Fruit fly (Drosophila melanogaster) whole organism, embryonic: ENCODE data around the gene CG31999.

Experiments
- Atf3 ChIP-seq: fragments of 200-800 bp; sonication (Bioruptor generic); optimal IDR thresholded peaks from 3 replicates; lab custom pipeline; 2016; ENCODE audit warnings: missing biosample characterization, missing genetic modification characterization
- Atf6 ChIP-seq: fragments of 200-800 bp; sonication (Bioruptor generic); IDR thresholded peaks from 2 replicates; pipeline ENCODE4 v1.3.6; 2022; ENCODE audit warnings: missing biosample characterization, missing genetic modification characterization
- C15 ChIP-seq: fragments of 200-800 bp; sonication (Bioruptor generic); IDR thresholded peaks from 3 replicates; pipeline ENCODE4 v1.3.6; 2022; ENCODE audit warnings: missing biosample characterization, missing genetic modification characterization
- CG10209 ChIP-seq: fragments of 200-800 bp; sonication (Bioruptor generic); optimal IDR thresholded peaks from 3 replicates; lab custom pipeline; 2017; ENCODE audit warnings: missing biosample characterization, mild to moderate bottlenecking, missing genetic modification characterization, missing genetic modification reagents
- CG11723 ChIP-seq: fragments of 200-800 bp; sonication (Bioruptor generic); optimal IDR thresholded peaks from 2 replicates; lab custom pipeline; 2017; ENCODE audit warnings: missing biosample characterization, mild to moderate bottlenecking, missing genetic modification characterization
- CG1603 ChIP-seq: fragments of 200-800 bp; sonication (Bioruptor generic); optimal IDR thresholded peaks from 2 replicates; lab custom pipeline; 2019; ENCODE audit warnings: missing biosample characterization, mild to moderate bottlenecking, missing genetic modification characterization, moderate library complexity
- CG1647 ChIP-seq: fragments of 200-800 bp; sonication (Bioruptor generic); optimal IDR thresholded peaks from 3 replicates; lab custom pipeline; 2016; ENCODE audit warnings: missing biosample characterization, missing genetic modification characterization
- CG17802 ChIP-seq: fragments of 200-800 bp; sonication (Bioruptor generic); optimal IDR thresholded peaks from 2 replicates; lab custom pipeline; 2018; ENCODE audit warnings: missing biosample characterization, mild to moderate bottlenecking, missing genetic modification characterization, moderate library complexity
- CG1832 ChIP-seq: fragments of 200-800 bp; sonication (Bioruptor generic); optimal IDR thresholded peaks from 2 replicates; lab custom pipeline; 2017; ENCODE audit warnings: missing biosample characterization, mild to moderate bottlenecking, missing genetic modification characterization, inconsistent platforms
- CG2116 ChIP-seq: fragments of 200-800 bp; sonication (Bioruptor generic); optimal IDR thresholded peaks from 3 replicates; lab custom pipeline; 2018; ENCODE audit warnings: missing biosample characterization, mild to moderate bottlenecking, missing genetic modification characterization
- CG2129 ChIP-seq: fragments of 200-800 bp; sonication (Bioruptor generic); IDR thresholded peaks from 2 replicates; pipeline ENCODE4 v1.3.6; 2022; ENCODE audit warnings: missing biosample characterization, missing genetic modification characterization; ENCODE audit not compliant: partially characterized antibody
- CG2712 ChIP-seq: fragments of 200-800 bp; optimal IDR thresholded peaks from 3 replicates; lab custom pipeline; 2019; ENCODE audit warnings: missing biosample characterization, mild to moderate bottlenecking, missing genetic modification characterization, moderate library complexity
- CG30020 ChIP-seq: fragments of 200-800 bp; optimal IDR thresholded peaks from 2 replicates; lab custom pipeline; 2019; ENCODE audit warnings: missing biosample characterization, mild to moderate bottlenecking, missing genetic modification characterization, moderate library complexity
- CG3726 ChIP-seq: fragments of 200-800 bp; sonication (Bioruptor generic); IDR thresholded peaks from 3 replicates; pipeline ENCODE4, ENCODE4 v1.3.6; 2022; ENCODE audit warnings: missing biosample characterization, missing genetic modification characterization
- CG3995 ChIP-seq: fragments of 200-800 bp; sonication (Bioruptor generic); optimal IDR thresholded peaks from 3 replicates; lab custom pipeline; 2016; ENCODE audit warnings: missing biosample characterization, missing genetic modification characterization
- CG4282 ChIP-seq: fragments of 200-800 bp; sonication (Bioruptor generic); optimal IDR thresholded peaks from 2 replicates; lab custom pipeline; 2016; ENCODE audit warnings: missing biosample characterization, missing genetic modification characterization
- CG8388 ChIP-seq: fragments of 200-800 bp; sonication (Bioruptor generic); optimal IDR thresholded peaks from 2 replicates; lab custom pipeline; 2019; ENCODE audit warnings: missing biosample characterization, mild to moderate bottlenecking, missing genetic modification characterization, moderate library complexity
- CG9437 ChIP-seq: fragments of 200-800 bp; sonication (Bioruptor generic); optimal IDR thresholded peaks from 2 replicates; lab custom pipeline; 2018; ENCODE audit warnings: missing biosample characterization, mild to moderate bottlenecking, missing genetic modification characterization
- D ChIP-seq, 2 experiments: fragments of 200-800 bp in 1 of 2; fragments of >200 bp in 1 of 2; sonication (Bioruptor generic) in 1 of 2; optimal IDR thresholded peaks; 2 replicates in 1 of 2; 3 replicates in 1 of 2; lab custom pipeline; 2017; ENCODE audit warnings: mild to moderate bottlenecking in 1 of 2, missing biosample characterization in 1 of 2, missing genetic modification characterization in 1 of 2, missing genetic modification reagents in 1 of 2
- Ets65A ChIP-seq: fragments of 200-800 bp; sonication (Bioruptor generic); peaks from one replicate; lab custom pipeline; 2016; ENCODE audit warnings: missing biosample characterization, missing genetic modification characterization
- HmgZ ChIP-seq: fragments of 200-800 bp; sonication (Bioruptor generic); optimal IDR thresholded peaks from 2 replicates; lab custom pipeline; 2018; ENCODE audit warnings: missing biosample characterization, mild to moderate bottlenecking, missing genetic modification characterization
- Hr39 ChIP-seq: fragments of >200 bp; optimal IDR thresholded peaks from 2 replicates; lab custom pipeline; 2017
- Jarid2 ChIP-seq: fragments of 200-800 bp; sonication (Bioruptor generic); optimal IDR thresholded peaks from 3 replicates; lab custom pipeline; 2017; ENCODE audit warnings: mild to moderate bottlenecking, missing biosample characterization, missing genetic modification reagents, missing genetic modification characterization
- Kr ChIP-seq: fragments of 200-800 bp; sonication (Bioruptor generic); optimal IDR thresholded peaks from 2 replicates; lab custom pipeline; 2017; ENCODE audit warnings: missing biosample characterization, mild to moderate bottlenecking, missing genetic modification characterization
- MESR4 ChIP-seq: fragments of 200-800 bp; sonication (Bioruptor generic); optimal IDR thresholded peaks from 2 replicates; lab custom pipeline; 2018; ENCODE audit warnings: missing biosample characterization, mild to moderate bottlenecking, missing genetic modification characterization, moderate library complexity
- Med ChIP-seq: fragments of 200-800 bp; sonication (Bioruptor generic); peaks from one replicate; lab custom pipeline; 2016; ENCODE audit warnings: missing biosample characterization, missing genetic modification characterization, mild to moderate bottlenecking, inconsistent platforms, moderate library complexity
- Myb ChIP-seq: fragments of 200-800 bp; sonication (Bioruptor generic); optimal IDR thresholded peaks from 2 replicates; lab custom pipeline; 2016; ENCODE audit warnings: missing biosample characterization, missing genetic modification characterization
- NC2β ChIP-seq: fragments of 200-800 bp; sonication (Bioruptor generic); optimal IDR thresholded peaks from 2 replicates; lab custom pipeline; 2016; ENCODE audit warnings: missing biosample characterization, missing genetic modification characterization
- Nf-YA ChIP-seq: fragments of 200-800 bp; sonication (Bioruptor generic); IDR thresholded peaks from 2 replicates; pipeline ENCODE4 v1.3.6; 2022; ENCODE audit warnings: missing biosample characterization, missing genetic modification characterization
- Poxn ChIP-seq: fragments of 200-800 bp; sonication (Bioruptor generic); IDR thresholded peaks from 2 replicates; pipeline ENCODE4 v1.3.6; 2022; ENCODE audit warnings: missing biosample characterization, missing genetic modification characterization
- Sry-δ ChIP-seq: fragments of 200-800 bp; sonication (Bioruptor generic); optimal IDR thresholded peaks from 2 replicates; lab custom pipeline; 2016; ENCODE audit warnings: missing biosample characterization, missing genetic modification characterization
- YL-1 ChIP-seq: fragments of 200-800 bp; sonication (Bioruptor generic); optimal IDR thresholded peaks from 3 replicates; lab custom pipeline; 2017; ENCODE audit warnings: missing biosample characterization, mild to moderate bottlenecking, missing genetic modification characterization
- ara ChIP-seq: fragments of 200-800 bp; sonication (Bioruptor generic); IDR thresholded peaks from 2 replicates; pipeline ENCODE4 v1.3.6; 2022; ENCODE audit warnings: missing biosample characterization, missing genetic modification characterization
- bsh ChIP-seq, 2 experiments: fragments of 200-800 bp; sonication (Bioruptor generic); optimal IDR thresholded peaks; 2 replicates each; lab custom pipeline; 2017 to 2018; ENCODE audit warnings: mild to moderate bottlenecking in 2 of 2, missing biosample characterization in 2 of 2, missing genetic modification characterization in 2 of 2, moderate library complexity in 1 of 2
- btn ChIP-seq: fragments of 200-800 bp; sonication (Bioruptor generic); optimal IDR thresholded peaks from 2 replicates; lab custom pipeline; 2016; ENCODE audit warnings: missing biosample characterization, missing genetic modification characterization
- cato ChIP-seq: fragments of 200-800 bp; sonication (Bioruptor generic); optimal IDR thresholded peaks from 2 replicates; lab custom pipeline; 2016; ENCODE audit warnings: missing biosample characterization, missing genetic modification characterization, borderline replicate concordance
- crc ChIP-seq: fragments of 200-800 bp; sonication (Bioruptor generic); optimal IDR thresholded peaks from 2 replicates; lab custom pipeline; 2016; ENCODE audit warnings: missing biosample characterization, missing genetic modification characterization
- emc ChIP-seq: fragments of 200-800 bp; sonication (Bioruptor generic); optimal IDR thresholded peaks from 2 replicates; lab custom pipeline; 2016; ENCODE audit warnings: missing biosample characterization, missing genetic modification characterization
- ems ChIP-seq: fragments of 200-800 bp; sonication (Bioruptor generic); optimal IDR thresholded peaks from 3 replicates; lab custom pipeline; 2016; ENCODE audit warnings: missing biosample characterization, missing genetic modification characterization
- lbe ChIP-seq: fragments of 200-800 bp; sonication (Bioruptor generic); optimal IDR thresholded peaks from 2 replicates; lab custom pipeline; 2016; ENCODE audit warnings: missing biosample characterization, mild to moderate bottlenecking, missing genetic modification characterization
- mirr ChIP-seq: fragments of 200-800 bp; sonication (Bioruptor generic); optimal IDR thresholded peaks from 3 replicates; lab custom pipeline; 2018; ENCODE audit warnings: missing biosample characterization, mild to moderate bottlenecking, missing genetic modification characterization
- pfk ChIP-seq: fragments of 200-800 bp; sonication (Bioruptor generic); optimal IDR thresholded peaks from 2 replicates; lab custom pipeline; 2018; ENCODE audit warnings: missing biosample characterization, mild to moderate bottlenecking, missing genetic modification characterization, moderate library complexity
- phol ChIP-seq: fragments of 200-800 bp; sonication (Bioruptor generic); optimal IDR thresholded peaks from 3 replicates; lab custom pipeline; 2018; ENCODE audit warnings: missing biosample characterization, mild to moderate bottlenecking, missing genetic modification characterization, moderate library complexity
- pita ChIP-seq: fragments of 200-800 bp; sonication (Bioruptor generic); optimal IDR thresholded peaks from 2 replicates; lab custom pipeline; 2017; ENCODE audit warnings: missing biosample characterization, mild to moderate bottlenecking, missing genetic modification characterization
- row ChIP-seq: fragments of 200-800 bp; sonication (Bioruptor generic); IDR thresholded peaks from 3 replicates; pipeline ENCODE4 v1.3.6; 2022; ENCODE audit warnings: missing biosample characterization, missing genetic modification characterization
- stc ChIP-seq: fragments of 200-800 bp; sonication (Bioruptor generic); IDR thresholded peaks from 2 replicates; pipeline ENCODE4 v1.3.6; 2022; ENCODE audit warnings: missing biosample characterization, missing genetic modification characterization
- tgo ChIP-seq: fragments of 200-800 bp; sonication (Bioruptor generic); IDR thresholded peaks from 3 replicates; pipeline ENCODE4 v1.3.6; 2022; ENCODE audit warnings: missing biosample characterization, missing genetic modification characterization
- tll ChIP-seq, 2 experiments: fragments of 200-800 bp in 1 of 2; fragments of >200 bp in 1 of 2; sonication (Bioruptor generic) in 1 of 2; optimal IDR thresholded peaks; 2 replicates each; lab custom pipeline; 2017 to 2019; ENCODE audit warnings: missing biosample characterization in 2 of 2, missing genetic modification characterization in 2 of 2, mild to moderate bottlenecking in 1 of 2, moderate library complexity in 1 of 2
- ttk ChIP-seq: fragments of 200-800 bp; sonication (Bioruptor generic); IDR thresholded peaks from 2 replicates; pipeline ENCODE4 v2.1.2; 2022; ENCODE audit warnings: missing biosample characterization, missing genetic modification characterization
- tup ChIP-seq: fragments of 200-800 bp; sonication (Bioruptor generic); optimal IDR thresholded peaks from 2 replicates; lab custom pipeline; 2016; ENCODE audit warnings: missing biosample characterization, mild to moderate bottlenecking, missing genetic modification characterization, moderate library complexity

The CG31999 gene

dm6 chr4:205671-206252 lies 21.8 kb downstream of the CG31999 start, which contains the start of gene CG31998 (continued):
- TF ChIP-seq crc (GFP tag; lab: Kevin White, UChicago) (no peak), CG10209 (GFP tag; lab: Kevin White, UChicago) (no peak), emc (GFP tag; lab: Kevin White, UChicago) (no peak), bsh (GFP tag; optimal IDR thresholded peaks at IDR 0.05; lab: Kevin White, UChicago) (no peak), btn (GFP tag; lab: Kevin White, UChicago) (no peak), Sry-δ (GFP tag; lab: Kevin White, UChicago) (peak; percentile 72), CG9437 (GFP tag; lab: Kevin White, UChicago) (no peak), CG8388 (no peak), C15 (no peak), cato (GFP tag; lab: Kevin White, UChicago) (no peak), Jarid2 (no peak), CG2712 (tag; lab: Kevin White, UChicago) (peak; percentile 47), HmgZ (tag; lab: Kevin White, UChicago) (peak; percentile 38), CG1647 (GFP tag; lab: Kevin White, UChicago) (no peak), tll (GFP tag; optimal IDR thresholded peaks at IDR 0.05; lab: Kevin White, UChicago) (peak in 1 of 2 experiments; percentile 43), CG3995 (peak; percentile 58), CG1603 (tag; lab: Kevin White, UChicago) (peak; percentile 100), Atf6 (GFP tag; lab: Robert Waterston, UW) (no peak), Ets65A (GFP tag; lab: Kevin White, UChicago) (peak; percentile 90), tgo (GFP tag; lab: Robert Waterston, UW) (no peak), tup (no peak), lbe (peak; percentile 11), Kr (no peak), ems (no peak), Myb (no peak), phol (tag; lab: Kevin White, UChicago) (peak; percentile 95), CG17802 (tag; lab: Kevin White, UChicago) (peak; percentile 98), NC2β (peak; percentile 42), Hr39 (no peak), ara (GFP tag; lab: Robert Waterston, UW) (no peak), CG3726 (GFP tag; lab: Robert Waterston, UW) (no peak), Poxn (GFP tag; lab: Robert Waterston, UW) (no peak), pita (GFP tag; lab: Kevin White, UChicago) (no peak), Med (GFP tag; lab: Kevin White, UChicago) (peak; percentile 79), D (optimal IDR thresholded peaks at IDR 0.05; lab: Kevin White, UChicago) (no peak), D (GFP tag; optimal IDR thresholded peaks at IDR 0.05; lab: Kevin White, UChicago) (no peak), CG30020 (tag; lab: Kevin White, UChicago) (peak; percentile 99), CG11723 (GFP tag; lab: Kevin White, UChicago) (peak; percentile 98), MESR4 (peak; percentile 93), pfk (peak; percentile 88), CG2116 (GFP tag; lab: Kevin White, UChicago) (peak; percentile 36), CG1832 (GFP tag; lab: Kevin White, UChicago) (no peak), ttk (no peak), stc (GFP tag; lab: Robert Waterston, UW) (no peak), Atf3 (no peak), mirr (GFP tag; lab: Kevin White, UChicago) (no peak), CG4282 (GFP tag; lab: Kevin White, UChicago) (no peak), YL-1 (GFP tag; lab: Kevin White, UChicago) (peak; percentile 68), row (GFP tag; lab: Robert Waterston, UW) (peak; percentile 86), CG2129 (no peak), Nf-YA (GFP tag; lab: Robert Waterston, UW) (no peak)
